Worm (Caenorhabditis elegans) whole organism, midembryonic: ENCODE results near the gene dop-1.

Source experiments
- T22C8.4 ChIP-seq: fragments of 200-800 bp; sonication (Bioruptor generic); IDR thresholded peaks from 2 replicates; pipeline ENCODE4 v1.3.6; 2022; ENCODE audit warnings: missing genetic modification characterization, missing compliant biosample characterization
- cog-1 ChIP-seq: sonication (generic microtip); optimal IDR thresholded peaks from 2 replicates; lab custom pipeline; 2016; ENCODE audit warnings: missing genetic modification characterization, missing compliant biosample characterization
- flt-1 ChIP-seq: fragments of 200-800 bp; sonication (Bioruptor generic); IDR thresholded peaks from 2 replicates; pipeline ENCODE4 v1.3.6; 2022; ENCODE audit warnings: missing genetic modification characterization, missing compliant biosample characterization
- klf-2 ChIP-seq: fragments of 200-800 bp; sonication (Bioruptor generic); conservative IDR thresholded peaks from 2 replicates; pipeline ENCODE4 v1.3.6; 2022; ENCODE audit warnings: missing genetic modification reagents, missing genetic modification characterization, missing compliant biosample characterization
- med-1 ChIP-seq: sonication (generic microtip); optimal IDR thresholded peaks from 2 replicates; lab custom pipeline; 2017; ENCODE audit warnings: missing genetic modification characterization, mild to moderate bottlenecking, missing compliant biosample characterization, antibody characterized with exemption, missing genetic modification reagents; ENCODE audit not compliant: insufficient read depth
- ref-1 ChIP-seq: fragments of 200-800 bp; sonication (Bioruptor generic); conservative IDR thresholded peaks from 2 replicates; pipeline ENCODE4 v1.3.6; 2022; ENCODE audit warnings: missing genetic modification reagents, missing genetic modification characterization, missing compliant biosample characterization
- tab-1 ChIP-seq: fragments of 200-800 bp; sonication (Bioruptor generic); IDR thresholded peaks from 2 replicates; pipeline ENCODE4 v1.3.6; 2022; ENCODE audit warnings: missing genetic modification characterization, missing compliant biosample characterization
- ztf-23 ChIP-seq: fragments of 200-800 bp; sonication (Bioruptor generic); IDR thresholded peaks from 2 replicates; pipeline ENCODE4 v1.3.6; 2022; ENCODE audit warnings: missing genetic modification reagents, missing genetic modification characterization, missing compliant biosample characterization
- ztf-29 ChIP-seq: fragments of 200-800 bp; sonication (Bioruptor generic); IDR thresholded peaks from 2 replicates; pipeline ENCODE4 v1.3.6; 2022; ENCODE audit warnings: missing genetic modification reagents, missing genetic modification characterization, missing compliant biosample characterization

DNA sequence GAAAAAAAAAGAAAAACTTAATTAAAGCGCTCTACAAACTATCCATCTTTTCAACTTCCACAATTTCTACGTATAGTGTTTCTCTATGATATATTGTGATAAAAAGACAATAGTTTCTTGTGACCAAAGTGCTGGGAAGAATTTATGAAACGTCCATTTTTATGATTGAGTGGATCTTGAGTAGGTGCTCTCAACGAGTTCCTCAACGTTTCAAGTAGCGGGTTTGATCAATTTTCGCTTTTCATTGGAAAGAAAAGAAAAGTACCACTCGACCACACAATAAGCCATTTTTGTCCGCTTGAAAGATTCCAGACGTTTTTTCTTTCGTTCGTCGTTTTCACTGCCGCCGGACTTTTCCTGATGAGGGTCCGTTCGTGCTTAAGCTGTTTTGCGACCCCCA, 21.2 kb downstream of the dop-1 start:
- TF ChIP-seq flt-1 (GFP tag; lab: Robert Waterston, UW) (no peak), ztf-29 (GFP tag; lab: Robert Waterston, UW) (no peak), ztf-23 (GFP tag; lab: Robert Waterston, UW) (no peak), cog-1 (tag; lab: Kevin White, UChicago) (no peak), med-1 (GFP tag; lab: Kevin White, UChicago) (no peak), klf-2 (GFP tag; lab: Robert Waterston, UW) (no peak), T22C8.4 (GFP tag; lab: Robert Waterston, UW) (no peak), tab-1 (no peak), ref-1 (GFP tag; lab: Robert Waterston, UW) (no peak)
